Worm (Caenorhabditis elegans): Measurements from ENCODE around the gene H20J04.6.

The H20J04.6 gene

ce11 chrII:4306921-4307630 lies 16.0 kb upstream of the H20J04.6 start, which contains the start of gene Y52E8A.3:
Gene Y52E8A.3 (minus strand): TSS chrII:4306971.
- TF ChIP-seq lin-32 (GFP tag; optimal IDR thresholded peaks at IDR 0.05), result no peak

- TF ChIP-seq unc-39 (tag; optimal IDR thresholded peaks at IDR 0.05) (no peak), elt-1 (tag; optimal IDR thresholded peaks at IDR 0.05; ENCODE audit: borderline replicate concordance, insufficient read depth) (no peak), ces-1 (GFP tag; optimal IDR thresholded peaks at IDR 0.05) (no peak), sem-2 (GFP tag; optimal IDR thresholded peaks at IDR 0.05) (no peak), nhr-28 (tag; optimal IDR thresholded peaks at IDR 0.05) (no peak), ham-2 (GFP tag; optimal IDR thresholded peaks at IDR 0.05) (no peak), mab-5 (tag; optimal IDR thresholded peaks at IDR 0.05) (no peak), mep-1 (tag; optimal IDR thresholded peaks at IDR 0.05) (no peak)
These were observed 10.9 kb upstream of the H20J04.6 start, which contains the start of gene plep-1 for ce11 chrII:4312115-4312514. Gene plep-1 (minus strand): TSS chrII:4312215.

- TF ChIP-seq cnd-1 (tag; optimal IDR thresholded peaks at IDR 0.05) (no peak), lin-32 (GFP tag; optimal IDR thresholded peaks at IDR 0.05) (no peak), mab-5 (tag; optimal IDR thresholded peaks at IDR 0.05) (no peak), lin-13 (tag; optimal IDR thresholded peaks at IDR 0.05) (no peak), tbx-8 (GFP tag; optimal IDR thresholded peaks at IDR 0.05) (no peak), flh-1 (GFP tag; optimal IDR thresholded peaks at IDR 0.05) (no peak), ces-1 (GFP tag; optimal IDR thresholded peaks at IDR 0.05) (no peak), lsy-2 (tag; optimal IDR thresholded peaks at IDR 0.05) (no peak), ztf-11 (tag; optimal IDR thresholded peaks at IDR 0.05) (no peak), mls-2 (tag; optimal IDR thresholded peaks at IDR 0.05) (no peak), ceh-43 (GFP tag; optimal IDR thresholded peaks at IDR 0.05) (no peak), elt-3 (tag; optimal IDR thresholded peaks at IDR 0.05) (no peak), sptf-1 (tag; optimal IDR thresholded peaks at IDR 0.05) (no peak), elt-1 (tag; optimal IDR thresholded peaks at IDR 0.05; ENCODE audit: borderline replicate concordance, insufficient read depth) (no peak), nhr-2 (tag; optimal IDR thresholded peaks at IDR 0.05) (no peak)
These were observed 7.0 kb upstream of the H20J04.6 start, which contains the start of gene srw-40 for ce11 chrII:4316011-4316410. Gene srw-40 (minus strand): TSS chrII:4316111.

- TF ChIP-seq nhr-76 (tag; optimal IDR thresholded peaks at IDR 0.05) (no peak), blmp-1 (tag; optimal IDR thresholded peaks at IDR 0.05) (no peak), nhr-12 (tag; optimal IDR thresholded peaks at IDR 0.05) (no peak), mls-2 (tag; optimal IDR thresholded peaks at IDR 0.05) (no peak), flh-1 (GFP tag; optimal IDR thresholded peaks at IDR 0.05) (no peak), elt-3 (tag; optimal IDR thresholded peaks at IDR 0.05) (no peak), unc-62 (GFP tag; optimal IDR thresholded peaks at IDR 0.05) (no peak)
These were observed 3.5 kb upstream of the H20J04.6 start, which contains the start of gene Y52E8A.6 for ce11 chrII:4319537-4320019. Gene Y52E8A.6 (minus strand): TSS chrII:4319969.

ce11 chrII:4320455-4320854 lies 2.6 kb upstream of the H20J04.6 start, which contains the start of gene Y52E8A.2:
Gene Y52E8A.2 (plus strand): TSS chrII:4320836.
- no peak for TF ChIP-seq flh-1 (GFP tag; optimal IDR thresholded peaks at IDR 0.05)
- TF ChIP-seq unc-39 (tag; optimal IDR thresholded peaks at IDR 0.05), result no peak
- no peak for TF ChIP-seq lin-32 (GFP tag; optimal IDR thresholded peaks at IDR 0.05)
- no peak for TF ChIP-seq zip-8 (tag; optimal IDR thresholded peaks at IDR 0.05)
- TF ChIP-seq nhr-76 (tag; optimal IDR thresholded peaks at IDR 0.05), result no peak
- TF ChIP-seq bed-3 (GFP tag; optimal IDR thresholded peaks at IDR 0.05), result no peak
- no peak for TF ChIP-seq drap-1 (GFP tag; optimal IDR thresholded peaks at IDR 0.05)
- TF ChIP-seq ceh-43 (GFP tag; optimal IDR thresholded peaks at IDR 0.05), result no peak
- no peak for TF ChIP-seq mep-1 (tag; optimal IDR thresholded peaks at IDR 0.05)
- TF ChIP-seq mab-5 (tag; optimal IDR thresholded peaks at IDR 0.05), result no peak
- TF ChIP-seq sptf-1 (tag; optimal IDR thresholded peaks at IDR 0.05), result no peak
- TF ChIP-seq sem-2 (GFP tag; optimal IDR thresholded peaks at IDR 0.05), result no peak
- TF ChIP-seq cnd-1 (tag; optimal IDR thresholded peaks at IDR 0.05), result no peak
- no peak for TF ChIP-seq elt-3 (tag; optimal IDR thresholded peaks at IDR 0.05)
- TF ChIP-seq snpc-4 (tag; optimal IDR thresholded peaks at IDR 0.05), result no peak
- no peak for TF ChIP-seq ceh-83 (GFP tag; optimal IDR thresholded peaks at IDR 0.05)
- TF ChIP-seq nhr-28 (tag; optimal IDR thresholded peaks at IDR 0.05), result no peak
- TF ChIP-seq ztf-11 (tag; optimal IDR thresholded peaks at IDR 0.05), result no peak
- TF ChIP-seq mls-2 (tag; optimal IDR thresholded peaks at IDR 0.05), result no peak

All from whole organism, mixed stage, embryonic.